Worm (Caenorhabditis elegans): ENCODE measurements around the gene col-17.
A peak's percentile ranks its signal among the peaks of the same experiment; 100 is the strongest.
"Not testable (repeated sequence)": the region's sequence is repeated elsewhere in the genome, so short reads cannot be mapped to it uniquely, and the experiment has no call there.

col-17 gene

DNA sequence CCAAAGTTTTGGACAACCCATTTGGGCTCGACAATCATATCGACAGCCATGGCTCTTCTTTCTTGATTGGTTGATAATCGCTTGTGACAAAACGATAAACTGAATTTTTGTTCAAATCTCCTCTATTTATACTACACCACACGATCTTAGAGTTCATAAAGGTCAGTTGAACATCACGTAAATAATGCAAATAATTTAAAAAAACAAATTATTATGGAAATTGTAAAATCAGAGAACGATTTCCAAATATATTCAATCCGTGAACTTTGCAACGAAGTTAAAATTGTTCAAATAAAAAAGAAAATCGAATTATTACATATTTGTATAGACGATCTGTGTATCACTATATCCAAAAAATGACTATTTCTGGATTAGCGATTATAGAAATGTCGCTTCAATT lies 4.0 kb downstream of the col-17 start, which contains the start of the genes mpst-4 and F11G11.14:
TSS of gene mpst-4 (minus strand) at position 101 of the 400 bp plus-strand sequence.
TSS of gene F11G11.14 (plus strand) at position 325 of the 400 bp plus-strand sequence.
- no peak for TF ChIP-seq fkh-4 (tag; optimal IDR thresholded peaks at IDR 0.05; ENCODE audit: borderline replicate concordance)
- no peak for TF ChIP-seq egl-27 (tag; optimal IDR thresholded peaks at IDR 0.05)
- no peak for TF ChIP-seq rnt-1 (tag; optimal IDR thresholded peaks at IDR 0.05)

DNA sequence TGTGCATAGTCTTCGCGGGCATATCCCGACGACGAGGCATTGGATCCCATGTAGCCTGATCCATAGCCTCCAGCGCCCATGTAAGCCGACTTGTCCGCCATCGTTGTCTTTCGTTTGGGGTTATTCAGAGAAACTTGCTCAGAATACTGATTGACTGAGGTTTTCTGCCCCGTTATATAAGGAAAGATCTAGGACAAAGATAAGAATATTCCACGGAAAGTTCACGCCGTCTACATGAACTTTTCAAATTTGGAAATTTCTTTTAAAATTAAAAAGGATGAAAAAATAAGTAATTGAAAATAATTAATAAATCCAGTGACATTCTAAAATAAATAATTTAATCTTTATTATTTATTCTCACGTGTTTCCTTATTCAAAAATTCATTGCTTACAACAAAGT lies 7.1 kb downstream of the col-17 start, which contains the start of the genes nspd-5 and F11G11.4:
TSS of gene nspd-5 (minus strand) at position 101 of the 400 bp plus-strand sequence.
TSS of gene F11G11.4 (plus strand) at position 335 of the 400 bp plus-strand sequence.
- TF ChIP-seq ces-1 (GFP tag; optimal IDR thresholded peaks at IDR 0.05); sptf-1 (tag; optimal IDR thresholded peaks at IDR 0.05); fkh-10 (GFP tag; optimal IDR thresholded peaks at IDR 0.05): not testable (repeated sequence)

DNA sequence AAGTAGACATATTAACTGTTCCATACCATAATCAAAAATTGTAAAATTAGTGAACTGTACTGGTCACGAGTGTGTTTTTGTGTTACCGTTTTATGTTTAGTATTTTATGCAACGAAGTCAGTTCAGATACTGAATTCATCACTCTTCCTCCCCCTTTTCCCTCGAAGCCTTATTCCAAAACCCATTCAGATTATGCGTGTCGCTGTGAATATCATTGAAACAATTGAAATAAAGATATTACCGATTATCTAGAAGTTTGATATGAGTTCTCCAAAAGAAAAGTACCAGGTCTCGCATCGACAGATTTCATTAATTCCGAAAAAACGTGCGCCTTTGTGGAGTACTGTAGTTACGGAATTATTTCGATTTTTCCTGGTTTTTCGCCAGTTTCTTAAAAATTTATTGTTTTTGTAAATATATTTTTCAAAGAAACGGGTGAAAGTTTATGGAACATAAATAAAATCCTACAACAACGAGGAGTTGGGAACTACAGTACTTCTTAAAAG lies 8.4 kb downstream of the col-17 start:
- TF ChIP-seq snpc-4 (tag; optimal IDR thresholded peaks at IDR 0.05): no peak
- TF ChIP-seq sup-37 (GFP tag; optimal IDR thresholded peaks at IDR 0.05): no peak
- no peak for TF ChIP-seq C16A3.4 (tag; optimal IDR thresholded peaks at IDR 0.05)
- TF ChIP-seq pag-3 (tag; optimal IDR thresholded peaks at IDR 0.05; ENCODE audit: borderline replicate concordance, insufficient read depth): no peak
- TF ChIP-seq lin-39 (tag; optimal IDR thresholded peaks at IDR 0.05): no peak
- no peak for TF ChIP-seq pax-3 (tag; optimal IDR thresholded peaks at IDR 0.05)
- peak; percentile 0 for TF ChIP-seq blmp-1 (tag; optimal IDR thresholded peaks at IDR 0.05)
- TF ChIP-seq aha-1 (tag; optimal IDR thresholded peaks at IDR 0.05): no peak
- TF ChIP-seq efl-1 (optimal IDR thresholded peaks at IDR 0.05): no peak
- TF ChIP-seq efl-1 (GFP tag; optimal IDR thresholded peaks at IDR 0.05 in 1 of 2): peak in 1 of 2 experiments; percentile 85
- no peak for TF ChIP-seq hlh-4 (tag; optimal IDR thresholded peaks at IDR 0.05)
- no peak for TF ChIP-seq aly-2 (tag; optimal IDR thresholded peaks at IDR 0.05)

DNA sequence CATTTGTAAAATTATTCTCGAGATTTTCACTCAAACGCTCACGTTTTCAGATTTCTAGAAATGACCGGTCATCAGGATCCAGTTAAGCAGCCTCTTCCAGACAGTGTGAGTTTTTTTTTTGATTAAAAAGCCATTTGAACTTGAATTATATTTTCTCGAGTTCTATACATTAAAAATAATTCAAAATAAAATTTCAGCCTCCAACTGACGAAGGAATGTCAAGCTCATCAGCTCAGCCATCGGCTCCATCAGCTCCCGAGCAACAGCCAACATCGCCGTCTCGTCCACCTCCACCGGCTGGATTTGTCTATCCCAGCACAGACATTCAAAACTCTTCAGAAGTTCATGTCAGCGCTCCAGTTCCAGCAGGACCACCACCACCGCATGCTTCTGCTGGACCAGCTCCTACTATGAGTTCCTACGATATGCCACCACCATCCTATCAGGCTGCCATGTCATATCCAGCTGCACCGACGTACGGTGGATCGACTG lies 9.5 kb downstream of the col-17 start, which contains the start of gene F11G11.5:
TSS of gene F11G11.5 (plus strand) at position 51 of the 492 bp plus-strand sequence.
- TF ChIP-seq ama-1 (optimal IDR thresholded peaks at IDR 0.05) (no peak), nhr-76 (tag; optimal IDR thresholded peaks at IDR 0.05) (no peak), aha-1 (tag; optimal IDR thresholded peaks at IDR 0.05) (no peak), efl-1 (optimal IDR thresholded peaks at IDR 0.05) (no peak), efl-1 (GFP tag; optimal IDR thresholded peaks at IDR 0.05 in 1 of 2) (peak in 1 of 2 experiments; percentile 29), mab-9 (GFP tag; IDR thresholded peaks at IDR 0.05) (no peak), unc-62 (GFP tag; optimal IDR thresholded peaks at IDR 0.05) (no peak)

DNA sequence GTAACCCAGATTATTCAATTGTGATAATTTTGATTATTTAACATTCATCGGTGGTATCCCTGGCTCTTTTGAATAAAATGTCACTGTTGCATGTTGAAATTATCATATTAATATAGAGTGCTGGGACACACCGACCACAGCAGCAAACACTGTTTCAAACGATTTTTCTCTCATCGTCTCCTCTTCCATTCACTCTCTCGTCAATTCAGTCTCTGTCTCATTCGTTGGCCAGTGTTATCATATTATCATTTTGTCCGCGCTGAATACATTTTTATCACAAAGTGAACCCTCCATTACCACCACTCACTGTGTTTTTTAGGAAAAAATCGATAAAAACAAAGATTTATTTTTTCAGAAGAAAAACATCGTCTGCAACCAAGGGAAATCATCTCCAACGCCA lies 10.3 kb downstream of the col-17 start:
- TF ChIP-seq dsc-1 (tag; optimal IDR thresholded peaks at IDR 0.05) (no peak), C16A3.4 (tag; optimal IDR thresholded peaks at IDR 0.05) (no peak), lin-14 (GFP tag; optimal IDR thresholded peaks at IDR 0.05) (peak; percentile 8), snu-23 (GFP tag; optimal IDR thresholded peaks at IDR 0.05) (peak; percentile 4), elt-2 (tag; optimal IDR thresholded peaks at IDR 0.05) (peak; percentile 85), ceh-90 (tag; optimal IDR thresholded peaks at IDR 0.05) (no peak), fos-1 (tag; optimal IDR thresholded peaks at IDR 0.05) (no peak), lin-13 (GFP tag; optimal IDR thresholded peaks at IDR 0.05) (no peak), unc-130 (tag; optimal IDR thresholded peaks at IDR 0.05) (peak; percentile 5), blmp-1 (tag; optimal IDR thresholded peaks at IDR 0.05) (peak; percentile 32), nhr-90 (tag; optimal IDR thresholded peaks at IDR 0.05; ENCODE audit: poor library complexity) (peak; percentile 6), elt-3 (tag; optimal IDR thresholded peaks at IDR 0.05) (peak in 1 of 6 experiments; percentile 45), nhr-11 (tag; optimal IDR thresholded peaks at IDR 0.05) (no peak), nhr-12 (tag; optimal IDR thresholded peaks at IDR 0.05) (no peak), efl-1 (optimal IDR thresholded peaks at IDR 0.05) (no peak), efl-1 (GFP tag; optimal IDR thresholded peaks at IDR 0.05 in 1 of 2) (peak in 1 of 2 experiments; percentile 69), vab-15 (tag; optimal IDR thresholded peaks at IDR 0.05) (no peak), nhr-20 (tag; optimal IDR thresholded peaks at IDR 0.05) (peak; percentile 32), nhr-19 (GFP tag; conservative IDR thresholded peaks at IDR 0.05) (no peak), skn-1 (tag; optimal IDR thresholded peaks at IDR 0.05) (no peak), pag-3 (tag; optimal IDR thresholded peaks at IDR 0.05; ENCODE audit: borderline replicate concordance, insufficient read depth) (no peak), egl-13 (tag; optimal IDR thresholded peaks at IDR 0.05) (no peak), unc-86 (tag; optimal IDR thresholded peaks at IDR 0.05) (no peak), sox-4 (tag; optimal IDR thresholded peaks at IDR 0.05) (no peak), irx-1 (tag; optimal IDR thresholded peaks at IDR 0.05) (no peak), lin-35 (GFP tag; optimal IDR thresholded peaks at IDR 0.05) (peak in 1 of 2 experiments; percentile 25)

Measured in whole organism, L1 larva.